Fruit fly (Drosophila melanogaster) whole organism, wandering third instar larva: Measurements from ENCODE around the gene CG43155.
A peak's percentile ranks its signal among the peaks of the same experiment; 100 is the strongest.

Experiments
- Abd-B ChIP-seq: fragments of >200 bp; optimal IDR thresholded peaks from 2 replicates; lab custom pipeline; 2017; ENCODE audit warnings: missing biosample characterization, missing genetic modification characterization
- CG32264 ChIP-seq: fragments of 200-800 bp; sonication (Bioruptor generic); optimal IDR thresholded peaks from 2 replicates; lab custom pipeline; 2016; ENCODE audit warnings: missing biosample characterization, missing genetic modification characterization
- CG9705 ChIP-seq: fragments of 200-800 bp; sonication (Bioruptor generic); optimal IDR thresholded peaks from 2 replicates; lab custom pipeline; 2018; ENCODE audit warnings: missing biosample characterization, mild to moderate bottlenecking, missing genetic modification characterization
- CrebA ChIP-seq: fragments of 200-800 bp; sonication (Bioruptor generic); optimal IDR thresholded peaks from 2 replicates; lab custom pipeline; 2016; ENCODE audit warnings: missing biosample characterization, mild to moderate bottlenecking, missing genetic modification characterization, borderline replicate concordance
- Dfd ChIP-seq: fragments of >200 bp; optimal IDR thresholded peaks from 2 replicates; lab custom pipeline; 2017; ENCODE audit warnings: missing biosample characterization, missing genetic modification characterization
- Dif ChIP-seq: fragments of 200-275, 200-300 bp; sonication (Bioruptor generic); optimal IDR thresholded peaks from 2 replicates; lab custom pipeline; 2018; ENCODE audit warnings: missing biosample characterization, missing genetic modification characterization; ENCODE audit not compliant: partially characterized antibody
- GATAd ChIP-seq: sonication (Bioruptor generic); optimal IDR thresholded peaks from 2 replicates; lab custom pipeline; 2016; ENCODE audit warnings: missing biosample characterization, missing genetic modification characterization
- HLH106 ChIP-seq: fragments of 200-800 bp; optimal IDR thresholded peaks from 3 replicates; lab custom pipeline; 2019; ENCODE audit warnings: missing biosample characterization, mild to moderate bottlenecking, missing genetic modification characterization, moderate library complexity
- Hnf4 ChIP-seq: fragments of 200-800 bp; sonication (Bioruptor generic); optimal IDR thresholded peaks from 2 replicates; lab custom pipeline; 2016; ENCODE audit warnings: missing biosample characterization, mild to moderate bottlenecking, missing genetic modification characterization
- Hr78 ChIP-seq: fragments of >200 bp; optimal IDR thresholded peaks from 2 replicates; lab custom pipeline; 2017; ENCODE audit warnings: missing biosample characterization, missing genetic modification characterization
- Hr83 ChIP-seq: fragments of 200-300 bp; sonication (Bioruptor generic); optimal IDR thresholded peaks from 2 replicates; lab custom pipeline; 2016; ENCODE audit warnings: missing biosample characterization, mild to moderate bottlenecking, missing genetic modification characterization, moderate library complexity; ENCODE audit not compliant: poor library complexity, severe bottlenecking
- Jra ChIP-seq: sonication (Bioruptor generic); optimal IDR thresholded peaks from 2 replicates; lab custom pipeline; 2016; ENCODE audit warnings: missing biosample characterization, missing genetic modification characterization
- Mio ChIP-seq: sonication (Bioruptor generic); optimal IDR thresholded peaks from 2 replicates; lab custom pipeline; 2016; ENCODE audit warnings: missing biosample characterization, missing genetic modification characterization
- Myc ChIP-seq: fragments of >200 bp; optimal IDR thresholded peaks from 2 replicates; lab custom pipeline; 2017
- N ChIP-seq: fragments of >200 bp; optimal IDR thresholded peaks from 2 replicates; lab custom pipeline; 2018; ENCODE audit warnings: missing biosample characterization, missing external identifiers, missing genetic modification characterization
- OdsH ChIP-seq: fragments of 200-800 bp; sonication (Bioruptor generic); optimal IDR thresholded peaks from 2 replicates; lab custom pipeline; 2016; ENCODE audit warnings: missing biosample characterization, mild to moderate bottlenecking, missing genetic modification characterization
- Rel ChIP-seq, 2 experiments: fragments of 200-800 bp; sonication (Bioruptor generic) in 1 of 2; optimal IDR thresholded peaks; 2 replicates in 1 of 2; 3 replicates in 1 of 2; lab custom pipeline; 2016 to 2019; ENCODE audit warnings: mild to moderate bottlenecking in 2 of 2, missing biosample characterization in 2 of 2, missing genetic modification characterization in 2 of 2, moderate library complexity in 1 of 2
- Sp1 ChIP-seq: fragments of 200-800 bp; sonication (Bioruptor generic); optimal IDR thresholded peaks from 3 replicates; lab custom pipeline; 2019; ENCODE audit warnings: missing biosample characterization, mild to moderate bottlenecking, missing genetic modification characterization, moderate library complexity
- Vsx2 ChIP-seq: fragments of 200-300, 225-300 bp; sonication (Bioruptor generic); optimal IDR thresholded peaks from 2 replicates; lab custom pipeline; 2018; ENCODE audit warnings: missing biosample characterization, missing genetic modification characterization; ENCODE audit not compliant: partially characterized antibody
- br ChIP-seq: fragments of 200-800 bp; sonication (Bioruptor generic); optimal IDR thresholded peaks from 2 replicates; lab custom pipeline; 2016; ENCODE audit warnings: missing biosample characterization, missing genetic modification characterization
- brk ChIP-seq: fragments of 200-800 bp; sonication (Bioruptor generic); optimal IDR thresholded peaks from 2 replicates; lab custom pipeline; 2016; ENCODE audit warnings: missing biosample characterization, mild to moderate bottlenecking, missing genetic modification characterization
- dl ChIP-seq, 2 experiments: fragments of 175-275, 200-275 bp in 1 of 2; fragments of 200-275 bp in 1 of 2; sonication (Bioruptor generic); optimal IDR thresholded peaks; lab custom pipeline; 2018; ENCODE audit warnings: mild to moderate bottlenecking in 2 of 2, missing biosample characterization in 2 of 2, missing genetic modification characterization in 2 of 2, moderate library complexity in 2 of 2; ENCODE audit not compliant: partially characterized antibody in 2 of 2, insufficient read depth in 1 of 2
- dmrt93B ChIP-seq: fragments of 200-800 bp; sonication (Bioruptor generic); optimal IDR thresholded peaks from 2 replicates; lab custom pipeline; 2018; ENCODE audit warnings: missing biosample characterization, mild to moderate bottlenecking, missing genetic modification characterization
- dsf ChIP-seq: sonication (Bioruptor generic); optimal IDR thresholded peaks from 2 replicates; lab custom pipeline; 2016; ENCODE audit warnings: missing biosample characterization, missing genetic modification characterization, borderline replicate concordance
- ey ChIP-seq: fragments of 200-800 bp; sonication (Bioruptor generic); optimal IDR thresholded peaks from 2 replicates; lab custom pipeline; 2016; ENCODE audit warnings: missing biosample characterization, missing genetic modification characterization
- foxo ChIP-seq, 2 experiments: fragments of 200-800 bp; sonication (Bioruptor generic); optimal IDR thresholded peaks; 2 replicates in 1 of 2; 3 replicates in 1 of 2; lab custom pipeline; 2016 to 2017; ENCODE audit warnings: missing biosample characterization in 2 of 2, missing genetic modification characterization in 2 of 2
- fru ChIP-seq: fragments of 200-800 bp; sonication (Bioruptor generic); optimal IDR thresholded peaks from 3 replicates; lab custom pipeline; 2016; ENCODE audit warnings: missing biosample characterization, mild to moderate bottlenecking, missing genetic modification characterization
- h ChIP-seq: fragments of 200-800 bp; sonication (Bioruptor generic); optimal IDR thresholded peaks from 3 replicates; lab custom pipeline; 2016; ENCODE audit warnings: missing biosample characterization, mild to moderate bottlenecking, missing genetic modification characterization
- jim ChIP-seq: fragments of 175-275, 200-325 bp; sonication (Bioruptor generic); optimal IDR thresholded peaks from 2 replicates; lab custom pipeline; 2016; ENCODE audit warnings: missing biosample characterization, mild to moderate bottlenecking, missing genetic modification characterization
- lola ChIP-seq: fragments of >200 bp; optimal IDR thresholded peaks from 2 replicates; lab custom pipeline; 2017; ENCODE audit warnings: missing biosample characterization, missing genetic modification characterization
- pan ChIP-seq: fragments of >200 bp; optimal IDR thresholded peaks from 2 replicates; lab custom pipeline; 2017
- psq ChIP-seq: fragments of 200-800 bp; sonication (Bioruptor generic); optimal IDR thresholded peaks from 3 replicates; lab custom pipeline; 2017; ENCODE audit warnings: missing biosample characterization, mild to moderate bottlenecking, missing genetic modification characterization, moderate library complexity
- rgr ChIP-seq: fragments of 200-800 bp; sonication (Bioruptor generic); optimal IDR thresholded peaks from 3 replicates; lab custom pipeline; 2016; ENCODE audit warnings: missing biosample characterization, mild to moderate bottlenecking, missing genetic modification characterization
- sage ChIP-seq: fragments of 200-800 bp; sonication (Bioruptor generic); optimal IDR thresholded peaks from 2 replicates; lab custom pipeline; 2016; ENCODE audit warnings: missing biosample characterization, mild to moderate bottlenecking, missing genetic modification characterization
- sv ChIP-seq: fragments of 200-800 bp; sonication (Bioruptor generic); optimal IDR thresholded peaks from 3 replicates; lab custom pipeline; 2016; ENCODE audit warnings: missing biosample characterization, missing genetic modification characterization
- tai ChIP-seq: sonication (Bioruptor generic); optimal IDR thresholded peaks from 2 replicates; lab custom pipeline; 2016; ENCODE audit warnings: missing biosample characterization, missing genetic modification characterization
- usp ChIP-seq: fragments of >200 bp; optimal IDR thresholded peaks from 2 replicates; lab custom pipeline; 2017; ENCODE audit warnings: missing biosample characterization, missing genetic modification characterization
- woc ChIP-seq: sonication (Bioruptor generic); optimal IDR thresholded peaks from 2 replicates; lab custom pipeline; 2016; ENCODE audit warnings: missing biosample characterization, mild to moderate bottlenecking, missing genetic modification characterization

Gene CG43155

DNA sequence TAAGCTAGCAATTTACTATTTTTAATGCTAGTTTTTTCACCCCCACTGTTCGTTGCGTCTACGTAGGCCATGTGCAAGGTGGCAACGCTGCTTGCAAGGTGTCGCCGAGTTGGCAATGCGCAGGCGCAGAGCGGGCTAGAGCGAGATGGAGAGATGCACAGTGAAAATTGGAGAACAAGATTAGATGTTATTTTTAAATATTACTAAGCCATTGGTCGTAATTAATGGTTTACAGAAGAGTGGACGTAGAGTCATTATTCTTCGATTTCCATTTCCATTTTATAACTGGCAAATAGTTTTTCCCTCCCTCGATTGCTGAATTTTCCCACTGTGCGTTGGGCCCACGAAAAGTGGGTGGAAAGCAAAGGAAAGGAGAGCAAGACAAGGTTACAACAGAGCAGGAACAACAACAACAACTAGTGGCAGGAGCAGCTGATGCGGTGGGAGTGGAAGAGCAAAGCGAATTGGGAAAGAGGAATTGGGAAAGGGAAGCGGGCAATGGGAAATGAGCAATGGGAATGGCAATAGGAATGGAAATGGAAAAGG is 6.7 kb upstream of the CG43155 start:
- TF ChIP-seq psq, result peak; percentile 77
- TF ChIP-seq Hr83 (GFP tag; lab: Kevin White, UChicago), result no peak
- TF ChIP-seq CG9705 (GFP tag; lab: Kevin White, UChicago), result no peak
- TF ChIP-seq Hnf4, result peak; percentile 60
- TF ChIP-seq dl (GFP tag; optimal IDR thresholded peaks at IDR 0.05; lab: Kevin White, UChicago; ENCODE audit: insufficient read depth in 1 of 2, partially characterized antibody in 2 of 2), result no peak
- no peak for TF ChIP-seq jim
- no peak for TF ChIP-seq Dif (GFP tag; lab: Kevin White, UChicago)
- no peak for TF ChIP-seq GATAd (GFP tag; lab: Kevin White, UChicago)
- TF ChIP-seq pan (lab: Kevin White, UChicago), result no peak
- no peak for TF ChIP-seq brk
- TF ChIP-seq tai (GFP tag; lab: Kevin White, UChicago), result no peak
- TF ChIP-seq Abd-B (GFP tag; lab: Kevin White, UChicago), result no peak
- no peak for TF ChIP-seq Rel (GFP tag; optimal IDR thresholded peaks at IDR 0.05; lab: Kevin White, UChicago)
- no peak for TF ChIP-seq Rel (tag; optimal IDR thresholded peaks at IDR 0.05; lab: Kevin White, UChicago)
- no peak for TF ChIP-seq CrebA
- TF ChIP-seq ey (GFP tag; lab: Kevin White, UChicago), result peak; percentile 69
- no peak for TF ChIP-seq dmrt93B (GFP tag; lab: Kevin White, UChicago)
- no peak for TF ChIP-seq Myc (lab: Kevin White, UChicago)
- TF ChIP-seq sage (GFP tag; lab: Kevin White, UChicago), result no peak
- TF ChIP-seq CG32264 (GFP tag; lab: Kevin White, UChicago), result peak; percentile 7
- TF ChIP-seq Sp1, result peak; percentile 21
- no peak for TF ChIP-seq Jra (GFP tag; lab: Kevin White, UChicago)
- no peak for TF ChIP-seq Mio
- no peak for TF ChIP-seq dsf (GFP tag; lab: Kevin White, UChicago)
- no peak for TF ChIP-seq Vsx2
- TF ChIP-seq Dfd (GFP tag; lab: Kevin White, UChicago), result no peak
- TF ChIP-seq HLH106 (tag; lab: Kevin White, UChicago), result peak; percentile 52
- no peak for TF ChIP-seq Hr78 (GFP tag; lab: Kevin White, UChicago)
- peak; percentile 78 for TF ChIP-seq h (GFP tag; lab: Kevin White, UChicago)
- peak; percentile 4 for TF ChIP-seq sv (GFP tag; lab: Kevin White, UChicago)
- no peak for TF ChIP-seq usp (GFP tag; lab: Kevin White, UChicago)
- peak in 1 of 2 experiments; percentile 79 for TF ChIP-seq foxo (GFP tag; optimal IDR thresholded peaks at IDR 0.05; lab: Kevin White, UChicago)
- peak; percentile 78 for TF ChIP-seq rgr
- TF ChIP-seq fru (GFP tag; lab: Kevin White, UChicago), result peak; percentile 83
- TF ChIP-seq br (GFP tag; lab: Kevin White, UChicago), result peak; percentile 44
- TF ChIP-seq woc (GFP tag; lab: Kevin White, UChicago), result peak; percentile 65
- peak; percentile 57 for TF ChIP-seq OdsH
- TF ChIP-seq lola (GFP tag; lab: Kevin White, UChicago), result no peak
- no peak for TF ChIP-seq N
- TF ChIP-seq, all 38 proteins: peak for 14

DNA sequence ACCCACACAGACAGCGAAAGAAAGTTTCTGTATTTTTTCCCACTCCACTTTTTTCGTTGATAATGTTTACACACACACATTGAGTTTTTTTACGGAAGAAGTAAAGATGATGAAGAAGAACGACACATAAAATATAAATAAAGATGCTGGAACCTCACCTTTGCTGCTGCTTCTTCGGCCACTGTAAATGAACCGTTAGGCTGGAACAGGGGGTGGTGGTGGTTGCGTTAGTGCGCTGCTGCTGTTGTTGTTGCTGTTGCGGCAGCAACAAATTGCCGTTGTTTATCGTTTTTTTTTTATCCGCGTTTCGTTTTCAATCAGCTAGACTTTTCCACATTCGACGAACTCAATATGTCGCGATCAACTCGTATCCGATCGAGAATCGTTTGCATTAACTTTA is 5.9 kb upstream of the CG43155 start:
- TF ChIP-seq Hnf4 (no peak), sv (GFP tag; lab: Kevin White, UChicago) (no peak), GATAd (GFP tag; lab: Kevin White, UChicago) (no peak), Hr83 (GFP tag; lab: Kevin White, UChicago) (no peak), usp (GFP tag; lab: Kevin White, UChicago) (no peak), foxo (GFP tag; optimal IDR thresholded peaks at IDR 0.05; lab: Kevin White, UChicago) (no peak), rgr (no peak), CG32264 (GFP tag; lab: Kevin White, UChicago) (no peak), Mio (no peak), woc (GFP tag; lab: Kevin White, UChicago) (no peak), ey (GFP tag; lab: Kevin White, UChicago) (no peak), dsf (GFP tag; lab: Kevin White, UChicago) (no peak), HLH106 (tag; lab: Kevin White, UChicago) (no peak)
- TF ChIP-seq, all 38 proteins: peak for 0
